Worm (Caenorhabditis elegans) whole organism, young adult: ENCODE data around the gene srw-113.

Experiments
- B0261.1 ChIP-seq: sonication (generic microtip); optimal IDR thresholded peaks from 2 replicates; lab custom pipeline; 2016; ENCODE audit warnings: mild to moderate bottlenecking, missing genetic modification characterization, moderate library complexity, missing compliant biosample characterization
- D2030.7 ChIP-seq: fragments of 200-800 bp; sonication (Bioruptor generic); IDR thresholded peaks from 2 replicates; pipeline ENCODE4 v1.3.6; 2022; ENCODE audit warnings: missing genetic modification reagents, missing genetic modification characterization, missing compliant biosample characterization
- F39B2.1 ChIP-seq: fragments of 200-800 bp; sonication (Bioruptor generic); IDR thresholded peaks from 2 replicates; pipeline ENCODE4 v1.3.6; 2022; ENCODE audit warnings: missing genetic modification reagents, missing genetic modification characterization, missing compliant biosample characterization
- F49E8.2 ChIP-seq: sonication (generic microtip); optimal IDR thresholded peaks from 3 replicates; lab custom pipeline; 2017; ENCODE audit warnings: missing genetic modification characterization, mild to moderate bottlenecking, missing compliant biosample characterization, antibody characterized with exemption, moderate library complexity; ENCODE audit not compliant: insufficient read depth
- F57C9.4 ChIP-seq: sonication (generic microtip); optimal IDR thresholded peaks from 2 replicates; lab custom pipeline; 2017; ENCODE audit warnings: mild to moderate bottlenecking, missing genetic modification characterization, missing compliant biosample characterization
- Y67H2A.10 ChIP-seq: fragments of 200-800 bp; sonication (Bioruptor generic); conservative IDR thresholded peaks from 2 replicates; pipeline ENCODE4 v1.3.6; 2022; ENCODE audit warnings: missing genetic modification reagents, missing genetic modification characterization, missing compliant biosample characterization
- Y95B8A.8 ChIP-seq: fragments of 200-800 bp; sonication (Bioruptor generic); IDR thresholded peaks from 2 replicates; pipeline ENCODE4 v1.3.6; 2022; ENCODE audit warnings: missing genetic modification reagents, missing genetic modification characterization, missing compliant biosample characterization
- atf-7 ChIP-seq: sonication (generic microtip); optimal IDR thresholded peaks from 2 replicates; lab custom pipeline; 2017; ENCODE audit warnings: mild to moderate bottlenecking, missing genetic modification characterization, missing compliant biosample characterization
- attf-3 ChIP-seq: fragments of 200-800 bp; sonication (Bioruptor generic); conservative IDR thresholded peaks from 2 replicates; pipeline ENCODE4 v1.3.6; 2022; ENCODE audit warnings: missing genetic modification reagents, missing genetic modification characterization, missing compliant biosample characterization
- attf-6 ChIP-seq: fragments of 200-800 bp; sonication (Bioruptor generic); IDR thresholded peaks from 2 replicates; pipeline ENCODE4 v1.3.6; 2022; ENCODE audit warnings: missing genetic modification reagents, missing genetic modification characterization, missing compliant biosample characterization
- cebp-1 ChIP-seq, 2 experiments: fragments of 200-800 bp in 1 of 2; sonication (Bioruptor generic) in 1 of 2; sonication (generic microtip) in 1 of 2; IDR thresholded peaks in 1 of 2; optimal IDR thresholded peaks in 1 of 2; 2 replicates each; pipeline versions ENCODE4 v1.3.6 to Lab custom; 2017 to 2022; ENCODE audit warnings: missing compliant biosample characterization in 2 of 2, missing genetic modification characterization in 2 of 2, mild to moderate bottlenecking in 1 of 2, missing genetic modification reagents in 1 of 2, moderate library complexity in 1 of 2
- cebp-2 ChIP-seq: fragments of 200-800 bp; sonication (Bioruptor generic); IDR thresholded peaks from 2 replicates; pipeline ENCODE4 v1.3.6; 2022; ENCODE audit warnings: missing genetic modification characterization, missing compliant biosample characterization
- ceh-27 ChIP-seq: fragments of 200-800 bp; sonication (Bioruptor generic); optimal IDR thresholded peaks from 2 replicates; lab custom pipeline; 2018; ENCODE audit warnings: mild to moderate bottlenecking, missing genetic modification characterization, moderate library complexity, missing compliant biosample characterization
- ceh-58 ChIP-seq: fragments of 200-800 bp; sonication (Bioruptor generic); IDR thresholded peaks from 2 replicates; pipeline ENCODE4 v1.3.6; 2022; ENCODE audit warnings: missing genetic modification characterization, missing compliant biosample characterization
- die-1 ChIP-seq: sonication (generic microtip); optimal IDR thresholded peaks from 2 replicates; lab custom pipeline; 2016; ENCODE audit warnings: missing genotype, mild to moderate bottlenecking, missing genetic modification characterization, missing compliant biosample characterization
- dox-1 ChIP-seq: fragments of 200-800 bp; sonication (Bioruptor generic); IDR thresholded peaks from 2 replicates; pipeline ENCODE4 v1.3.6; 2022; ENCODE audit warnings: missing genetic modification reagents, missing genetic modification characterization, missing compliant biosample characterization
- dpl-1 ChIP-seq: fragments of 150-350 bp; optimal IDR thresholded peaks from 2 replicates; lab custom pipeline; 2014; ENCODE audit warnings: missing biosample characterization, missing genetic modification reagents, missing genetic modification characterization
- egrh-3 ChIP-seq: fragments of 200-800 bp; sonication (Bioruptor generic); IDR thresholded peaks from 2 replicates; pipeline ENCODE4 v1.3.6; 2022; ENCODE audit warnings: missing genetic modification reagents, missing genetic modification characterization, missing compliant biosample characterization
- fkh-3 ChIP-seq: sonication (generic microtip); optimal IDR thresholded peaks from 2 replicates; lab custom pipeline; 2016; ENCODE audit warnings: mild to moderate bottlenecking, missing genetic modification characterization, missing compliant biosample characterization
- gei-17 ChIP-seq: fragments of 200-800 bp; sonication (Bioruptor generic); optimal IDR thresholded peaks from 2 replicates; lab custom pipeline; 2018; ENCODE audit warnings: mild to moderate bottlenecking, missing genetic modification characterization, missing compliant biosample characterization
- him-1 ChIP-seq: sonication (generic microtip); optimal IDR thresholded peaks from 2 replicates; lab custom pipeline; 2016; ENCODE audit warnings: missing genotype, missing genetic modification reagents, missing genetic modification characterization, missing compliant biosample characterization
- hlh-26 ChIP-seq: fragments of 200-800 bp; sonication (Bioruptor generic); conservative IDR thresholded peaks from 2 replicates; pipeline ENCODE4 v1.3.6; 2022; ENCODE audit warnings: missing genetic modification reagents, missing genetic modification characterization, missing compliant biosample characterization
- hmg-20 ChIP-seq: fragments of 200-800 bp; sonication (Bioruptor generic); IDR thresholded peaks from 2 replicates; pipeline ENCODE4 v1.3.6; 2022; ENCODE audit warnings: missing genetic modification reagents, missing genetic modification characterization, missing compliant biosample characterization
- hrde-1 ChIP-seq: sonication (generic microtip); optimal IDR thresholded peaks from 2 replicates; lab custom pipeline; 2016; ENCODE audit warnings: missing genetic modification characterization, mild to moderate bottlenecking, missing compliant biosample characterization, moderate library complexity, missing genotype, missing genetic modification reagents, borderline replicate concordance
- lin-26 ChIP-seq: fragments of 200-800 bp; sonication (Bioruptor generic); IDR thresholded peaks from 2 replicates; pipeline ENCODE4 v1.3.6; 2022; ENCODE audit warnings: missing genetic modification reagents, missing genetic modification characterization, missing compliant biosample characterization
- madf-3 ChIP-seq: fragments of 200-800 bp; sonication (Bioruptor generic); IDR thresholded peaks from 2 replicates; pipeline ENCODE4 v1.3.6; 2022; ENCODE audit warnings: missing genetic modification reagents, missing genetic modification characterization, missing compliant biosample characterization
- madf-6 ChIP-seq: fragments of 200-800 bp; sonication (Bioruptor generic); IDR thresholded peaks from 2 replicates; pipeline ENCODE4 v1.3.6; 2022; ENCODE audit warnings: missing genetic modification reagents, missing genetic modification characterization, missing compliant biosample characterization
- nhr-179 ChIP-seq: sonication (generic microtip); optimal IDR thresholded peaks from 2 replicates; lab custom pipeline; 2016; ENCODE audit warnings: mild to moderate bottlenecking, missing genetic modification characterization, missing compliant biosample characterization
- nhr-80 ChIP-seq: sonication (generic microtip); optimal IDR thresholded peaks from 2 replicates; lab custom pipeline; 2016; ENCODE audit warnings: missing genetic modification characterization, missing compliant biosample characterization
- nhr-90 ChIP-seq: sonication (generic microtip); optimal IDR thresholded peaks from 2 replicates; lab custom pipeline; 2016; ENCODE audit warnings: missing genotype, mild to moderate bottlenecking, missing genetic modification characterization, missing compliant biosample characterization
- pbrm-1 ChIP-seq: fragments of 200-800 bp; sonication (Bioruptor generic); IDR thresholded peaks from 2 replicates; pipeline ENCODE4 v1.3.6; 2022; ENCODE audit warnings: missing genetic modification reagents, missing genetic modification characterization, missing compliant biosample characterization
- rcor-1 ChIP-seq: fragments of 200-800 bp; sonication (Bioruptor generic); IDR thresholded peaks from 2 replicates; pipeline ENCODE4 v1.3.6; 2022; ENCODE audit warnings: missing genetic modification reagents, missing genetic modification characterization, missing compliant biosample characterization
- snpc-3.4 ChIP-seq: sonication (generic microtip); optimal IDR thresholded peaks from 2 replicates; lab custom pipeline; 2017; ENCODE audit warnings: missing genetic modification characterization, mild to moderate bottlenecking, missing compliant biosample characterization, antibody characterized with exemption, moderate library complexity, missing genotype, missing genetic modification reagents
- snpc-4 ChIP-seq, 5 experiments: fragments of 150-350 bp in 1 of 5; sonication (generic microtip) in 4 of 5; optimal IDR thresholded peaks; 2 replicates each; lab custom pipeline; 2014 to 2018; ENCODE audit warnings: missing genetic modification characterization in 5 of 5, missing biosample characterization in 3 of 5, antibody characterized with exemption in 2 of 5, mild to moderate bottlenecking in 2 of 5, missing compliant biosample characterization in 2 of 5, missing genotype in 2 of 5, moderate library complexity in 2 of 5, missing genetic modification reagents in 1 of 5
- somi-1 ChIP-seq: fragments of 200-800 bp; sonication (Bioruptor generic); optimal IDR thresholded peaks from 2 replicates; lab custom pipeline; 2018; ENCODE audit warnings: mild to moderate bottlenecking, missing genetic modification characterization, missing compliant biosample characterization
- tbp1 ChIP-seq: fragments of 200-800 bp; sonication (Bioruptor generic); optimal IDR thresholded peaks from 2 replicates; lab custom pipeline; 2018; ENCODE audit warnings: mild to moderate bottlenecking, missing genetic modification characterization, missing compliant biosample characterization
- xnd-1 ChIP-seq: sonication (generic microtip); optimal IDR thresholded peaks from 2 replicates; lab custom pipeline; 2016; ENCODE audit warnings: missing genotype, missing genetic modification reagents, missing genetic modification characterization, missing compliant biosample characterization
- ztf-3 ChIP-seq: fragments of 200-800 bp; sonication (Bioruptor generic); optimal IDR thresholded peaks from 2 replicates; lab custom pipeline; 2018; ENCODE audit warnings: mild to moderate bottlenecking, missing genetic modification characterization, missing compliant biosample characterization

Gene srw-113

DNA sequence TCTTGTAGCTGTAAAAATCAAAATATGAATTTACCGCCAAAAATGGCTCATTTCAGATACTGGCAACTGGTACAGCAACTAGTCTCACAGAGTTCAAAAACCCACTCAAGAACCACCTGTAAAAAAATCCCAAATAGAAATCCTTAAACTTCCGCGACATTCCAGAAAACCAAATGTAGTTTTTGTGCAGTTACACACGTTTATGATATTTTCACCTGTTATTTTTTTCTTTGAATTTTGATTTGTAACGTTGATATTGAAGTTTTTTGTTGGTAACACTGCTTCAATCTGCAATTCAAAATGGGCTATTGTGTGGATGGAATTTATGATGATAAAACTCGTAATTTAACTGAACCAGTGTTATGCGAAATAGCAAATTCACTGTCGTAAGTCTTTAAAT is at the start of gene srw-113:
Gene srw-113, plus strand, starts transcription at position 301 of the 400 bp plus-strand sequence.
- no peak for TF ChIP-seq xnd-1 (tag; lab: Kevin White, UChicago)
- no peak for TF ChIP-seq him-1 (tag; lab: Kevin White, UChicago)
- no peak for TF ChIP-seq attf-3
- TF ChIP-seq pbrm-1 (GFP tag; lab: Robert Waterston, UW) = no peak
- TF ChIP-seq snpc-4 (GFP tag; optimal IDR thresholded peaks at IDR 0.05; lab: Kevin White, UChicago) = no peak
- no peak for TF ChIP-seq snpc-4 (tag; optimal IDR thresholded peaks at IDR 0.05; lab: Kevin White, UChicago)
- no peak for TF ChIP-seq somi-1 (GFP tag; lab: Kevin White, UChicago)
- no peak for TF ChIP-seq fkh-3
- TF ChIP-seq rcor-1 = no peak
- no peak for TF ChIP-seq ztf-3 (GFP tag; lab: Kevin White, UChicago)
- no peak for TF ChIP-seq madf-6
- no peak for TF ChIP-seq Y67H2A.10
- TF ChIP-seq hmg-20 = no peak
- TF ChIP-seq tbp1 (GFP tag; lab: Kevin White, UChicago) = no peak
- no peak for TF ChIP-seq lin-26
- no peak for TF ChIP-seq nhr-179
- no peak for TF ChIP-seq egrh-3 (GFP tag; lab: Robert Waterston, UW)
- TF ChIP-seq cebp-1 (GFP tag; IDR thresholded peaks at IDR 0.05; lab: Robert Waterston, UW) = no peak
- no peak for TF ChIP-seq cebp-1 (tag; optimal IDR thresholded peaks at IDR 0.05; lab: Kevin White, UChicago)

DNA sequence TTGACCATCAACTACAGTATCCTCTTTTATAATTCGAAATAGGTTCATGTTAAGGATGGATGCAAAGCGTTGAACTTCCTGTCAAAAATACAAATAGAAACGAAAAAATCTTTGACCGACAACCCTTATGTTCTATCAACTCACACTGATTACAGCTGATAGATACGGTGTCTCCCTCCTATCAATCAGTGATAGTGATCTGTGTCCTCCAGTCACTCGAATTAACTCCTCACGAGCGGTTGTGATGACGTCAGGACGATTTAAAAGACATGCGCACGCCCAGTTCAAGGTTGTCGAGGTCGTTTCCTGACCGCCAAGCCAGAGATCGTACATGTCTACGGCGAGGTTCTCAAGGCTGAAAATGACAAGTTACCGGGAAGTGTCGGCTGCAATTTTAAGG is 47.0 kb upstream of the srw-113 start:
- TF ChIP-seq nhr-80 (tag; lab: Kevin White, UChicago) (peak; percentile 59), madf-3 (GFP tag; lab: Robert Waterston, UW) (0 out of 2 replicates have a peak, but pooled peaks have one; percentile 7), atf-7 (tag; lab: Kevin White, UChicago) (peak; percentile 89), B0261.1 (tag; lab: Kevin White, UChicago) (no peak), rcor-1 (no peak)

DNA sequence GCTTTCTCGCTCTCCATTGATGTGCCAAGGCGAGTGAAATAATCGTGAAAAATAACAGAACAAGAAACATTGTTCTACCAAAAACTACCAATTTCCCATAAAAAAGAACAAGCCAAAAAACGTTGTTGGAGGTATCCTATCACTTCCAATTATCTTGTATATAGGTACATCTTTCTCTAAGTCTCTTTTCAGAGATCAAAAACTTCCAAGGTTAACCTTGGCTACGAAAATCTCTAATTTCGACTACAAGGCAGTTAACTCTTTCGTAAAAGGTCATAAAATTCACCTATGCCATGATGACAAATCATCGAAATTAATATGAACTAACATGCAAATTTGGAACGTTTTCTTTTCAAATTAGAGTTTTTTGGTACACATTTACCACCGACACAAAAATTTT is 45.1 kb upstream of the srw-113 start, which contains the start of gene cyp-34A1:
Gene cyp-34A1, minus strand, starts transcription at position 101 of the 400 bp plus-strand sequence.
- TF ChIP-seq dox-1 = no peak
- no peak for TF ChIP-seq cebp-2 (GFP tag; lab: Robert Waterston, UW)
- no peak for TF ChIP-seq hmg-20
- TF ChIP-seq die-1 (tag; lab: Kevin White, UChicago) = no peak
- no peak for TF ChIP-seq F57C9.4 (tag; lab: Kevin White, UChicago)
- no peak for TF ChIP-seq F39B2.1 (GFP tag; lab: Robert Waterston, UW)
- no peak for TF ChIP-seq D2030.7
- TF ChIP-seq ceh-58 (GFP tag; lab: Robert Waterston, UW) = no peak
- no peak for TF ChIP-seq gei-17 (GFP tag; lab: Kevin White, UChicago)
- TF ChIP-seq hrde-1 (tag; lab: Kevin White, UChicago) = no peak
- no peak for TF ChIP-seq snpc-3.4 (tag; lab: Kevin White, UChicago)
- TF ChIP-seq ceh-27 (GFP tag; lab: Kevin White, UChicago) = no peak
- TF ChIP-seq nhr-90 (tag; lab: Kevin White, UChicago) = no peak
- no peak for TF ChIP-seq attf-6 (GFP tag; lab: Robert Waterston, UW)
- TF ChIP-seq dpl-1 = no peak
- TF ChIP-seq F49E8.2 (tag; lab: Kevin White, UChicago) = no peak
- TF ChIP-seq nhr-179 = no peak
- TF ChIP-seq hlh-26 (GFP tag; lab: Robert Waterston, UW) = no peak
- TF ChIP-seq Y67H2A.10 = no peak
- TF ChIP-seq Y95B8A.8 (GFP tag; lab: Robert Waterston, UW) = no peak
- TF ChIP-seq, all 124 proteins: peak for 0
